Fruit fly (Drosophila melanogaster) whole organism, embryonic: ENCODE measurements around the gene DEF8.

Experiments used
- Abd-B ChIP-seq: fragments of 200-800 bp; sonication (Bioruptor generic); optimal IDR thresholded peaks from 2 replicates; lab custom pipeline; 2018; ENCODE audit warnings: missing biosample characterization, mild to moderate bottlenecking, missing genetic modification characterization, moderate library complexity
- Atf6 ChIP-seq: fragments of 200-800 bp; sonication (Bioruptor generic); IDR thresholded peaks from 2 replicates; pipeline ENCODE4 v1.3.6; 2022; ENCODE audit warnings: missing biosample characterization, missing genetic modification characterization
- CG1024 ChIP-seq: fragments of 200-800 bp; sonication (Bioruptor generic); IDR thresholded peaks from 2 replicates; pipeline ENCODE4 v1.3.6; 2022; ENCODE audit warnings: missing biosample characterization, missing genetic modification characterization
- CG10462 ChIP-seq: fragments of 200-800 bp; sonication (Bioruptor generic); optimal IDR thresholded peaks from 2 replicates; lab custom pipeline; 2016; ENCODE audit warnings: missing biosample characterization, missing genetic modification characterization
- CG11695 ChIP-seq: fragments of 200-800 bp; sonication (Bioruptor generic); IDR thresholded peaks from 3 replicates; pipeline ENCODE4 v1.3.6; 2022; ENCODE audit warnings: missing biosample characterization, missing genetic modification characterization
- CG13123 ChIP-seq: fragments of 200-800 bp; sonication (Bioruptor generic); optimal IDR thresholded peaks from 2 replicates; lab custom pipeline; 2016; ENCODE audit warnings: missing biosample characterization, missing genetic modification characterization
- CG15269 ChIP-seq: fragments of 200-800 bp; sonication (Bioruptor generic); optimal IDR thresholded peaks from 2 replicates; lab custom pipeline; 2018; ENCODE audit warnings: missing biosample characterization, mild to moderate bottlenecking, missing genetic modification characterization, moderate library complexity
- CG1603 ChIP-seq: fragments of 200-800 bp; sonication (Bioruptor generic); optimal IDR thresholded peaks from 2 replicates; lab custom pipeline; 2019; ENCODE audit warnings: missing biosample characterization, mild to moderate bottlenecking, missing genetic modification characterization, moderate library complexity
- CG17612 ChIP-seq: fragments of 200-800 bp; sonication (Bioruptor generic); IDR thresholded peaks from 2 replicates; pipeline ENCODE4 v1.3.6; 2022; ENCODE audit warnings: missing biosample characterization, missing genetic modification characterization
- CG17829 ChIP-seq: fragments of 200-800 bp; optimal IDR thresholded peaks from 2 replicates; lab custom pipeline; 2019; ENCODE audit warnings: missing biosample characterization, mild to moderate bottlenecking, missing genetic modification characterization, moderate library complexity
- CG18764 ChIP-seq: fragments of 200-800 bp; sonication (Bioruptor generic); optimal IDR thresholded peaks from 3 replicates; lab custom pipeline; 2016; ENCODE audit warnings: missing biosample characterization, missing genetic modification characterization
- CG30403 ChIP-seq: fragments of 200-800 bp; sonication (Bioruptor generic); optimal IDR thresholded peaks from 3 replicates; lab custom pipeline; 2016; ENCODE audit warnings: missing biosample characterization, missing genetic modification characterization
- CG31388 ChIP-seq: fragments of 200-800 bp; sonication (Bioruptor generic); optimal IDR thresholded peaks from 2 replicates; lab custom pipeline; 2016; ENCODE audit warnings: missing biosample characterization, missing genetic modification characterization
- CG33557 ChIP-seq: fragments of 200-800 bp; sonication (Bioruptor generic); optimal IDR thresholded peaks from 2 replicates; lab custom pipeline; 2019; ENCODE audit warnings: missing biosample characterization, mild to moderate bottlenecking, missing genetic modification characterization, moderate library complexity
- CG3407 ChIP-seq: fragments of 200-800 bp; sonication (Bioruptor generic); optimal IDR thresholded peaks from 2 replicates; lab custom pipeline; 2018; ENCODE audit warnings: missing biosample characterization, mild to moderate bottlenecking, missing genetic modification characterization
- CG3726 ChIP-seq: fragments of 200-800 bp; sonication (Bioruptor generic); IDR thresholded peaks from 3 replicates; pipeline ENCODE4, ENCODE4 v1.3.6; 2022; ENCODE audit warnings: missing biosample characterization, missing genetic modification characterization
- CG5953 ChIP-seq: fragments of 200-800 bp; sonication (Bioruptor generic); IDR thresholded peaks from 2 replicates; pipeline ENCODE4 v1.3.6; 2022; ENCODE audit warnings: missing biosample characterization, missing genetic modification characterization
- CG6765 ChIP-seq: fragments of 200-800 bp; sonication (Bioruptor generic); optimal IDR thresholded peaks from 3 replicates; lab custom pipeline; 2017; ENCODE audit warnings: missing biosample characterization, mild to moderate bottlenecking, missing genetic modification characterization
- CG7357 ChIP-seq: fragments of 200-800 bp; sonication (Bioruptor generic); IDR thresholded peaks from 3 replicates; pipeline ENCODE4 v1.3.6; 2022; ENCODE audit warnings: missing biosample characterization, missing genetic modification characterization
- CG7372 ChIP-seq: fragments of 200-800 bp; sonication (Bioruptor generic); IDR thresholded peaks from 2 replicates; pipeline ENCODE4 v1.3.6; 2022; ENCODE audit warnings: missing biosample characterization, missing genetic modification characterization
- CG8359 ChIP-seq: fragments of 200-800 bp; sonication (Bioruptor generic); optimal IDR thresholded peaks from 2 replicates; lab custom pipeline; 2017; ENCODE audit warnings: missing biosample characterization, mild to moderate bottlenecking, missing genetic modification characterization, borderline replicate concordance
- Drgx ChIP-seq: fragments of 200-800 bp; sonication (Bioruptor generic); IDR thresholded peaks from 2 replicates; pipeline ENCODE4 v1.3.6; 2022; ENCODE audit warnings: missing biosample characterization, missing genetic modification characterization
- Hand ChIP-seq: fragments of 200-800 bp; sonication (Bioruptor generic); optimal IDR thresholded peaks from 2 replicates; lab custom pipeline; 2017; ENCODE audit warnings: mild to moderate bottlenecking, missing biosample characterization, missing genetic modification reagents, missing genetic modification characterization
- HmgZ ChIP-seq: fragments of 200-800 bp; sonication (Bioruptor generic); optimal IDR thresholded peaks from 2 replicates; lab custom pipeline; 2018; ENCODE audit warnings: missing biosample characterization, mild to moderate bottlenecking, missing genetic modification characterization
- Med ChIP-seq: fragments of 200-800 bp; sonication (Bioruptor generic); peaks from one replicate; lab custom pipeline; 2016; ENCODE audit warnings: missing biosample characterization, missing genetic modification characterization, mild to moderate bottlenecking, inconsistent platforms, moderate library complexity
- Mes4 ChIP-seq: fragments of 200-800 bp; sonication (Bioruptor generic); optimal IDR thresholded peaks from 2 replicates; lab custom pipeline; 2016; ENCODE audit warnings: missing biosample characterization, missing genetic modification characterization
- NC2β ChIP-seq: fragments of 200-800 bp; sonication (Bioruptor generic); optimal IDR thresholded peaks from 2 replicates; lab custom pipeline; 2016; ENCODE audit warnings: missing biosample characterization, missing genetic modification characterization
- Oli ChIP-seq: fragments of 200-800 bp; sonication (Bioruptor generic); optimal IDR thresholded peaks from 2 replicates; lab custom pipeline; 2018; ENCODE audit warnings: missing biosample characterization, mild to moderate bottlenecking, missing genetic modification characterization, moderate library complexity
- Sox102F ChIP-seq: fragments of 200-800 bp; sonication (Bioruptor generic); optimal IDR thresholded peaks from 2 replicates; lab custom pipeline; 2018; ENCODE audit warnings: missing biosample characterization, mild to moderate bottlenecking, missing genetic modification characterization, moderate library complexity
- Vsx1 ChIP-seq: fragments of 200-800 bp; sonication (Bioruptor generic); optimal IDR thresholded peaks from 2 replicates; lab custom pipeline; 2017; ENCODE audit warnings: missing biosample characterization, mild to moderate bottlenecking, missing genetic modification characterization, missing genetic modification reagents
- Xrp1 ChIP-seq: fragments of 200-800 bp; sonication (Bioruptor generic); IDR thresholded peaks from 2 replicates; pipeline ENCODE4 v1.3.6; 2022; ENCODE audit warnings: missing biosample characterization, missing genetic modification characterization
- amos ChIP-seq: fragments of 200-800 bp; sonication (Bioruptor generic); IDR thresholded peaks from 2 replicates; pipeline ENCODE4 v1.3.6; 2022; ENCODE audit warnings: missing biosample characterization, missing genetic modification characterization; ENCODE audit not compliant: partially characterized antibody
- aop ChIP-seq: fragments of 200-800 bp; sonication (Bioruptor generic); IDR thresholded peaks from 2 replicates; pipeline ENCODE4 v1.3.6; 2022; ENCODE audit warnings: missing biosample characterization, missing genetic modification characterization
- bowl ChIP-seq: fragments of 200-800 bp; sonication (Bioruptor generic); IDR thresholded peaks from 2 replicates; pipeline ENCODE4 v1.3.6; 2022; ENCODE audit warnings: missing biosample characterization, missing genetic modification characterization
- bsh ChIP-seq, 2 experiments: fragments of 200-800 bp; sonication (Bioruptor generic); optimal IDR thresholded peaks; 2 replicates each; lab custom pipeline; 2017 to 2018; ENCODE audit warnings: mild to moderate bottlenecking in 2 of 2, missing biosample characterization in 2 of 2, missing genetic modification characterization in 2 of 2, moderate library complexity in 1 of 2
- dm ChIP-seq: fragments of 200-800 bp; sonication (Bioruptor generic); optimal IDR thresholded peaks from 3 replicates; lab custom pipeline; 2016; ENCODE audit warnings: missing biosample characterization, missing genetic modification characterization
- dysf ChIP-seq: fragments of 200-800 bp; sonication (Bioruptor generic); IDR thresholded peaks from 3 replicates; pipeline ENCODE4 v1.3.6; 2022; ENCODE audit warnings: missing biosample characterization, missing genetic modification characterization
- exex ChIP-seq: fragments of 200-800 bp; sonication (Bioruptor generic); optimal IDR thresholded peaks from 4 replicates; lab custom pipeline; 2018; ENCODE audit warnings: missing biosample characterization, mild to moderate bottlenecking, missing genetic modification characterization, moderate library complexity
- gce ChIP-seq: fragments of 200-800 bp; sonication (Bioruptor generic); IDR thresholded peaks from 3 replicates; pipeline ENCODE4 v1.3.6; 2022; ENCODE audit warnings: missing biosample characterization, missing genetic modification characterization
- hkb ChIP-seq, 2 experiments: fragments of 200-800 bp in 1 of 2; fragments of >200 bp in 1 of 2; sonication (Bioruptor generic) in 1 of 2; IDR thresholded peaks in 1 of 2; optimal IDR thresholded peaks in 1 of 2; 2 replicates each; pipeline versions ENCODE4 v1.3.6 to Lab custom; 2017 to 2022; ENCODE audit warnings: missing biosample characterization in 1 of 2, missing genetic modification characterization in 1 of 2
- jigr1 ChIP-seq: fragments of 200-800 bp; sonication (Bioruptor generic); IDR thresholded peaks from 3 replicates; pipeline ENCODE4 v1.3.6; 2022; ENCODE audit warnings: missing biosample characterization, missing genetic modification characterization
- klu ChIP-seq: fragments of 200-800 bp; sonication (Bioruptor generic); IDR thresholded peaks from 2 replicates; pipeline ENCODE4 v1.3.6; 2022; ENCODE audit warnings: missing biosample characterization, missing genetic modification characterization
- kni ChIP-seq: fragments of 200-800 bp; sonication (Bioruptor generic); optimal IDR thresholded peaks from 3 replicates; lab custom pipeline; 2017; ENCODE audit warnings: mild to moderate bottlenecking, missing biosample characterization, missing genetic modification reagents, missing genetic modification characterization
- lilli ChIP-seq: fragments of 200-800 bp; sonication (Bioruptor generic); optimal IDR thresholded peaks from 3 replicates; lab custom pipeline; 2016; ENCODE audit warnings: missing biosample characterization, missing genetic modification characterization
- pb ChIP-seq: fragments of 200-800 bp; sonication (Bioruptor generic); optimal IDR thresholded peaks from 3 replicates; lab custom pipeline; 2016; ENCODE audit warnings: missing biosample characterization, missing genetic modification characterization
- pnt ChIP-seq: fragments of 200-800 bp; sonication (Bioruptor generic); optimal IDR thresholded peaks from 3 replicates; lab custom pipeline; 2016; ENCODE audit warnings: missing biosample characterization, missing genetic modification characterization
- rib ChIP-seq: fragments of 200-800 bp; sonication (Bioruptor generic); IDR thresholded peaks from 2 replicates; pipeline ENCODE4 v1.3.6; 2022; ENCODE audit warnings: missing biosample characterization, missing genetic modification characterization
- row ChIP-seq: fragments of 200-800 bp; sonication (Bioruptor generic); IDR thresholded peaks from 3 replicates; pipeline ENCODE4 v1.3.6; 2022; ENCODE audit warnings: missing biosample characterization, missing genetic modification characterization
- sna ChIP-seq: fragments of 200-800 bp; sonication (Bioruptor generic); IDR thresholded peaks from 2 replicates; pipeline ENCODE4 v1.3.6; 2022; ENCODE audit warnings: missing biosample characterization, missing genetic modification characterization; ENCODE audit not compliant: partially characterized antibody
- wek ChIP-seq: fragments of 200-800 bp; sonication (Bioruptor generic); optimal IDR thresholded peaks from 3 replicates; lab custom pipeline; 2018; ENCODE audit warnings: missing biosample characterization, mild to moderate bottlenecking, missing genetic modification characterization, moderate library complexity
- zfh2 ChIP-seq: fragments of 200-800 bp; sonication (Bioruptor generic); optimal IDR thresholded peaks from 2 replicates; lab custom pipeline; 2016; ENCODE audit warnings: missing biosample characterization, missing genetic modification characterization

Gene DEF8

DNA sequence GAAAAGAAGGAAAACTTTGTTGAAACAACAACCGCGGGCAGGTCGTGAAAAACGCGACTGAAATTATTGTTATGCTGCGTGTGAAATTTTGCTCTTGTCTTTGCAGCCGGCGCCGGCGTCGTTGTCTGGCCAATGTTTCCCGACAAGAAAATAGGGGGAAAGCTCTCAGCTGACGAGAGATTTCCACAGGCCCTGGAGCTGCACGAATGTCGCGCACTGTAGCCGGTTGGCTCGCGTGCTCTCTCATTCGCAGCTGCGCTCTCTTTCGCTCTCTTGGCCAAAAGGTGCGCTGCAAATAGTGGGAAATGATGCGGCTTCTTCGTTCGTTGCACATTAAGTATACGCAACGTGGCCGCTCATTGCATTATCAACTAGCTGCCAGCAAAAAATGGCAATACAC lies 31.7 kb downstream of the DEF8 start, which contains the start of gene CG9760 (continued):
- TF ChIP-seq CG6765 (no peak), bowl (GFP tag; lab: Robert Waterston, UW) (no peak), jigr1 (GFP tag; lab: Robert Waterston, UW) (no peak), amos (GFP tag; lab: Robert Waterston, UW) (no peak), CG7357 (no peak), dm (no peak), CG7372 (GFP tag; lab: Robert Waterston, UW) (peak; percentile 66; the same call in 1 of the 2 replicates), wek (GFP tag; lab: Kevin White, UChicago) (no peak), klu (GFP tag; lab: Robert Waterston, UW) (no peak), CG30403 (no peak), Abd-B (GFP tag; lab: Kevin White, UChicago) (no peak), aop (GFP tag; lab: Robert Waterston, UW) (no peak), Oli (tag; lab: Kevin White, UChicago) (peak; percentile 12), zfh2 (no peak), NC2β (GFP tag; lab: Kevin White, UChicago) (no peak), gce (GFP tag; lab: Robert Waterston, UW) (0 out of 3 replicates have a peak, but pooled peaks have one; percentile 12), row (GFP tag; lab: Robert Waterston, UW) (peak; percentile 36; the same call in 1 of the 3 replicates), CG31388 (GFP tag; lab: Kevin White, UChicago) (no peak), CG13123 (GFP tag; lab: Kevin White, UChicago) (no peak), CG1603 (peak; percentile 46), hkb (optimal IDR thresholded peaks at IDR 0.05; lab: Kevin White, UChicago) (no peak), hkb (GFP tag; IDR thresholded peaks at IDR 0.05; lab: Robert Waterston, UW) (peak; percentile 65; the same call in 1 of the 2 replicates), Sox102F (GFP tag; lab: Kevin White, UChicago) (peak; percentile 29), CG11695 (GFP tag; lab: Robert Waterston, UW) (peak; percentile 88), HmgZ (no peak), kni (no peak), CG10462 (no peak), CG3726 (GFP tag; lab: Robert Waterston, UW) (no peak), rib (GFP tag; lab: Robert Waterston, UW) (no peak), Mes4 (no peak), CG8359 (GFP tag; lab: Kevin White, UChicago) (no peak), Xrp1 (GFP tag; lab: Robert Waterston, UW) (peak; percentile 22; the same call in 1 of the 2 replicates), Drgx (GFP tag; lab: Robert Waterston, UW) (no peak), exex (no peak), Hand (GFP tag; lab: Kevin White, UChicago) (no peak), CG1024 (no peak), Med (GFP tag; lab: Kevin White, UChicago) (peak; percentile 82), pnt (GFP tag; lab: Kevin White, UChicago) (peak; percentile 2), Vsx1 (no peak), lilli (GFP tag; lab: Kevin White, UChicago) (no peak), CG15269 (tag; lab: Kevin White, UChicago) (no peak), Atf6 (GFP tag; lab: Robert Waterston, UW) (peak; percentile 7; the same call in 1 of the 2 replicates), CG18764 (GFP tag; lab: Kevin White, UChicago) (no peak), CG17612 (no peak), CG5953 (peak; percentile 44; the same call in 1 of the 2 replicates), CG3407 (GFP tag; lab: Kevin White, UChicago) (no peak), dysf (GFP tag; lab: Robert Waterston, UW) (peak; percentile 56; the same call in 2 of the 3 replicates), bsh (GFP tag; optimal IDR thresholded peaks at IDR 0.05; lab: Kevin White, UChicago) (no peak), CG33557 (no peak), pb (no peak), sna (GFP tag; lab: Robert Waterston, UW) (no peak), CG17829 (tag; lab: Kevin White, UChicago) (no peak)
